Fruit fly (Drosophila melanogaster): ENCODE results near the gene Arp6.

DNA sequence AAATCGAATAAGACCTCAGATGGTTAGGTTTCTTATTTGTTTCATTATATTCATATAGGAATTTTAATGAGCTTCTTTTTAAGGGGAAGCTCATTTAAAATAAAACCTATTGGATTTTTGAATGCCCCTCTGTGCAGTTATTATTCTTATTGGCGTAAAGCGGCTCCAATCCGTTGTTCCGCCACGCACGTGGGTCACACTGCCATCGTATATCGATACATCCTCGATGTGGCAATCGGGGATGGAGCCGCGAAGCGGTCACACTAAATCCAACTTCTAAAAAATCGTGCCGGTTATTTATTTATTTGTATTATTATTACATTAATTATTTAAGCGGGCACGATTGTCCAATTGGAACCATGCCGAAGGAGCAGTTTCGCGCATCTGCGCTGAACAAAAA, 25.8 kb upstream of the Arp6 start, which contains the start of gene Polr3A:
- no peak for TF ChIP-seq CG9705 (GFP tag; optimal IDR thresholded peaks at IDR 0.05)
- TF ChIP-seq Dfd (GFP tag; optimal IDR thresholded peaks at IDR 0.05) = no peak
- TF ChIP-seq h (GFP tag; optimal IDR thresholded peaks at IDR 0.05) = no peak
- TF ChIP-seq Myc (optimal IDR thresholded peaks at IDR 0.05) = no peak
- TF ChIP-seq ey (GFP tag; optimal IDR thresholded peaks at IDR 0.05) = no peak
- TF ChIP-seq pan (optimal IDR thresholded peaks at IDR 0.05) = no peak
- TF ChIP-seq lola (GFP tag; optimal IDR thresholded peaks at IDR 0.05) = no peak
- TF ChIP-seq dsf (GFP tag; optimal IDR thresholded peaks at IDR 0.05; ENCODE audit: borderline replicate concordance) = no peak
- TF ChIP-seq CG32264 (GFP tag; optimal IDR thresholded peaks at IDR 0.05) = no peak
- no peak for TF ChIP-seq Hr78 (GFP tag; optimal IDR thresholded peaks at IDR 0.05)
- TF ChIP-seq tai (GFP tag; optimal IDR thresholded peaks at IDR 0.05) = no peak
- TF ChIP-seq psq (GFP tag; optimal IDR thresholded peaks at IDR 0.05) = no peak
- TF ChIP-seq fru (GFP tag; optimal IDR thresholded peaks at IDR 0.05) = no peak
